Worm (Caenorhabditis elegans) whole organism, young adult: ENCODE results near the gene C35C5.8.

Source experiments
- C17E4.6 ChIP-seq: fragments of 200-800 bp; sonication (Bioruptor generic); IDR thresholded peaks from 2 replicates; pipeline ENCODE4 v1.3.6; 2022; ENCODE audit warnings: missing genetic modification reagents, missing genetic modification characterization, missing compliant biosample characterization
- F49E8.2 ChIP-seq: sonication (generic microtip); optimal IDR thresholded peaks from 3 replicates; lab custom pipeline; 2017; ENCODE audit warnings: missing genetic modification characterization, mild to moderate bottlenecking, missing compliant biosample characterization, antibody characterized with exemption, moderate library complexity; ENCODE audit not compliant: insufficient read depth
- akir-1 ChIP-seq: fragments of 200-800 bp; sonication (Bioruptor generic); optimal IDR thresholded peaks from 2 replicates; lab custom pipeline; 2018; ENCODE audit warnings: mild to moderate bottlenecking, missing genetic modification characterization, moderate library complexity, missing compliant biosample characterization
- ama-1 ChIP-seq, 3 experiments: fragments of 150-350 bp in 1 of 3; sonication (generic microtip) in 2 of 3; optimal IDR thresholded peaks; 2 replicates each; lab custom pipeline; 2014 to 2018; ENCODE audit warnings: missing biosample characterization in 2 of 3, missing genetic modification characterization in 2 of 3, missing genetic modification reagents in 2 of 3
- dox-1 ChIP-seq: fragments of 200-800 bp; sonication (Bioruptor generic); IDR thresholded peaks from 2 replicates; pipeline ENCODE4 v1.3.6; 2022; ENCODE audit warnings: missing genetic modification reagents, missing genetic modification characterization, missing compliant biosample characterization
- dpff-1 ChIP-seq: sonication (generic microtip); optimal IDR thresholded peaks from 2 replicates; lab custom pipeline; 2017; ENCODE audit warnings: mild to moderate bottlenecking, missing genetic modification characterization, missing compliant biosample characterization
- lin-26 ChIP-seq: fragments of 200-800 bp; sonication (Bioruptor generic); IDR thresholded peaks from 2 replicates; pipeline ENCODE4 v1.3.6; 2022; ENCODE audit warnings: missing genetic modification reagents, missing genetic modification characterization, missing compliant biosample characterization
- lin-35 ChIP-seq, 3 experiments: fragments of 150-350 bp in 2 of 3; sonication (generic microtip) in 1 of 3; optimal IDR thresholded peaks; 2 replicates each; lab custom pipeline; 2014 to 2018; ENCODE audit warnings: missing biosample characterization in 3 of 3, missing genetic modification characterization in 3 of 3, missing genetic modification reagents in 3 of 3
- madf-10 ChIP-seq: sonication (generic microtip); optimal IDR thresholded peaks from 2 replicates; lab custom pipeline; 2016; ENCODE audit warnings: mild to moderate bottlenecking, missing genetic modification characterization, missing compliant biosample characterization
- repo-1 ChIP-seq: sonication (generic microtip); optimal IDR thresholded peaks from 2 replicates; lab custom pipeline; 2017; ENCODE audit warnings: mild to moderate bottlenecking, missing genetic modification characterization, missing compliant biosample characterization
- snpc-4 ChIP-seq, 5 experiments: fragments of 150-350 bp in 1 of 5; sonication (generic microtip) in 4 of 5; optimal IDR thresholded peaks; 2 replicates each; lab custom pipeline; 2014 to 2018; ENCODE audit warnings: missing genetic modification characterization in 5 of 5, missing biosample characterization in 3 of 5, antibody characterized with exemption in 2 of 5, mild to moderate bottlenecking in 2 of 5, missing compliant biosample characterization in 2 of 5, missing genotype in 2 of 5, moderate library complexity in 2 of 5, missing genetic modification reagents in 1 of 5
- unc-130 ChIP-seq: sonication (generic microtip); optimal IDR thresholded peaks from 2 replicates; lab custom pipeline; 2016; ENCODE audit warnings: missing genetic modification reagents, missing genetic modification characterization, missing compliant biosample characterization
- unc-62 ChIP-seq: fragments of 150-350 bp; optimal IDR thresholded peaks from 2 replicates; lab custom pipeline; 2014; ENCODE audit warnings: missing biosample characterization, missing genetic modification reagents, missing genetic modification characterization
- ztf-18 ChIP-seq: sonication (generic microtip); optimal IDR thresholded peaks from 2 replicates; lab custom pipeline; 2016; ENCODE audit warnings: missing genotype, mild to moderate bottlenecking, missing genetic modification characterization, missing compliant biosample characterization

DNA sequence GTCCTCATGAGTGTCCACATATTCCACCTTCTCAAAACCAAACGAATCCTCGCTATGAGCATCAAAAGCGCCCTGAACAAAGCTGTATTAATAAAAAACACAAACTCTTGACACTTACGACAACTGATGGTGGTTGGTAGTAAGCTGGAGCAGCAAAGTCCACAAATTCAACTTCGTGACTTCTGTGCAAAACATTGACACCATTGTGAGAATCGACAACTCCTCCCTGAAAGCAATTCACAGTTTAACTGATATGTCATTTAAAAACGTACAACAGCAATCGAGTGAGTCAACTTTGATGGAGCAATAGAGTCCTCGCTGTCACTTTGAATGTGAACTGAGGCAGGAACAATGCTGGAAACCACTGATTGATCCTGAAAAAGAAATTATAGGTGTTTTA is 16.0 kb upstream of the C35C5.8 start:
- TF ChIP-seq dox-1 (GFP tag; lab: Robert Waterston, UW) = no peak
- TF ChIP-seq ama-1 (optimal IDR thresholded peaks at IDR 0.05; lab: Kevin White, UChicago) = no peak
- TF ChIP-seq ama-1 (GFP tag; optimal IDR thresholded peaks at IDR 0.05; lab: Kevin White, UChicago) = no peak
- no peak for TF ChIP-seq F49E8.2 (tag; lab: Kevin White, UChicago)
- no peak for TF ChIP-seq madf-10
- TF ChIP-seq repo-1 (tag; lab: Kevin White, UChicago) = no peak
- no peak for TF ChIP-seq lin-26 (GFP tag; lab: Robert Waterston, UW)
- TF ChIP-seq akir-1 (GFP tag; lab: Kevin White, UChicago) = no peak
- no peak for TF ChIP-seq dpff-1 (tag; lab: Kevin White, UChicago)
- TF ChIP-seq C17E4.6 (GFP tag; lab: Robert Waterston, UW) = no peak
- no peak for TF ChIP-seq lin-35 (GFP tag; optimal IDR thresholded peaks at IDR 0.05; lab: Kevin White, UChicago)
- TF ChIP-seq unc-130 (GFP tag; lab: Kevin White, UChicago) = no peak
- TF ChIP-seq unc-62 = no peak
- TF ChIP-seq snpc-4 (GFP tag; optimal IDR thresholded peaks at IDR 0.05; lab: Kevin White, UChicago) = no peak
- no peak for TF ChIP-seq snpc-4 (tag; optimal IDR thresholded peaks at IDR 0.05; lab: Kevin White, UChicago)
- TF ChIP-seq ztf-18 (tag; lab: Kevin White, UChicago) = no peak
